Worm (Caenorhabditis elegans) whole organism, L4 larva: Measurements from ENCODE around the gene cka-2.

Source experiments
- F49E8.2 ChIP-seq: sonication (generic microtip); optimal IDR thresholded peaks from 2 replicates; lab custom pipeline; 2016; ENCODE audit warnings: missing compliant biosample characterization, mild to moderate bottlenecking, missing genetic modification characterization, borderline replicate concordance
- T20F7.1 ChIP-seq: fragments of 200-800 bp; sonication (Bioruptor generic); optimal IDR thresholded peaks from 2 replicates; lab custom pipeline; 2018; ENCODE audit warnings: mild to moderate bottlenecking, missing genetic modification characterization, missing compliant biosample characterization
- T26A8.4 ChIP-seq: fragments of 200-800 bp; sonication (Bioruptor generic); IDR thresholded peaks from 2 replicates; pipeline ENCODE4 v1.3.6; 2022; ENCODE audit warnings: missing genetic modification characterization, missing compliant biosample characterization
- Y48G9A.11 ChIP-seq: fragments of 200-800 bp; sonication (Bioruptor generic); IDR thresholded peaks from 2 replicates; pipeline ENCODE4 v1.3.6; 2022; ENCODE audit warnings: missing genetic modification reagents, missing genetic modification characterization, missing compliant biosample characterization
- ZK546.5 ChIP-seq, 2 experiments: sonication (generic microtip); optimal IDR thresholded peaks; 2 replicates each; lab custom pipeline; 2017; ENCODE audit warnings: missing biosample characterization in 2 of 2, missing genetic modification characterization in 2 of 2
- aha-1 ChIP-seq: fragments of 150-350 bp; peaks from one replicate; lab custom pipeline; 2014; ENCODE audit warnings: missing biosample characterization, missing genetic modification characterization
- aly-2 ChIP-seq: sonication (generic microtip); optimal IDR thresholded peaks from 2 replicates; lab custom pipeline; 2018; ENCODE audit warnings: missing biosample characterization, missing genetic modification characterization
- arid-1 ChIP-seq: fragments of 200-800 bp; sonication (Bioruptor generic); conservative IDR thresholded peaks from 2 replicates; pipeline ENCODE4 v1.3.6; 2022; ENCODE audit warnings: missing genetic modification reagents, missing genetic modification characterization, missing compliant biosample characterization
- ceh-20 ChIP-seq: fragments of 200-800 bp; sonication (Bioruptor generic); IDR thresholded peaks from 2 replicates; pipeline ENCODE4 v1.3.6; 2022; ENCODE audit warnings: missing genetic modification reagents, missing genetic modification characterization, missing compliant biosample characterization
- ceh-28 ChIP-seq: fragments of 150-350 bp; optimal IDR thresholded peaks from 2 replicates; lab custom pipeline; 2014; ENCODE audit warnings: missing biosample characterization, missing genetic modification reagents, missing genetic modification characterization
- ceh-32 ChIP-seq: sonication (generic microtip); optimal IDR thresholded peaks from 2 replicates; lab custom pipeline; 2016; ENCODE audit warnings: mild to moderate bottlenecking, missing genetic modification characterization, missing compliant biosample characterization; ENCODE audit not compliant: poor library complexity
- ces-1 ChIP-seq: fragments of 150-350 bp; sonication (generic microtip); optimal IDR thresholded peaks from 4 replicates; lab custom pipeline; 2014; ENCODE audit warnings: missing biosample characterization, missing genetic modification reagents, missing genetic modification characterization
- cey-2 ChIP-seq: sonication (generic microtip); optimal IDR thresholded peaks from 3 replicates; lab custom pipeline; 2017; ENCODE audit warnings: missing genetic modification characterization, mild to moderate bottlenecking, missing compliant biosample characterization, antibody characterized with exemption, borderline replicate concordance; ENCODE audit not compliant: insufficient read depth
- daf-16 ChIP-seq, 3 experiments: sonication (generic microtip); optimal IDR thresholded peaks; 2 replicates each; lab custom pipeline; 2016 to 2017; ENCODE audit warnings: missing genetic modification characterization in 3 of 3, missing genetic modification reagents in 3 of 3, mild to moderate bottlenecking in 2 of 3, missing compliant biosample characterization in 2 of 3, missing biosample characterization in 1 of 3, moderate library complexity in 1 of 3
- daf-19 ChIP-seq: fragments of 200-800 bp; sonication (Bioruptor generic); conservative IDR thresholded peaks from 2 replicates; pipeline ENCODE4 v1.3.6; 2022; ENCODE audit warnings: missing genetic modification characterization, missing compliant biosample characterization
- dmd-8 ChIP-seq: fragments of 200-800 bp; sonication (Bioruptor generic); IDR thresholded peaks from 2 replicates; pipeline ENCODE4 v1.3.6; 2022; ENCODE audit warnings: missing genetic modification characterization, missing compliant biosample characterization
- dpl-1 ChIP-seq: fragments of 150-350 bp; optimal IDR thresholded peaks from 2 replicates; lab custom pipeline; 2014; ENCODE audit warnings: missing biosample characterization, missing genetic modification reagents, missing genetic modification characterization
- duxl-1 ChIP-seq: sonication (generic microtip); optimal IDR thresholded peaks from 2 replicates; lab custom pipeline; 2016; ENCODE audit warnings: mild to moderate bottlenecking, missing genetic modification characterization, moderate library complexity, missing compliant biosample characterization; ENCODE audit not compliant: poor library complexity
- egl-43 ChIP-seq: fragments of 200-800 bp; sonication (Bioruptor generic); IDR thresholded peaks from 2 replicates; pipeline ENCODE4 v1.3.6; 2022; ENCODE audit warnings: missing genetic modification reagents, missing genetic modification characterization, missing compliant biosample characterization
- hlh-11 ChIP-seq: fragments of 200-800 bp; sonication (Bioruptor generic); optimal IDR thresholded peaks from 2 replicates; lab custom pipeline; 2018; ENCODE audit warnings: mild to moderate bottlenecking, missing genetic modification characterization, missing compliant biosample characterization
- hlh-30 ChIP-seq: sonication (generic microtip); optimal IDR thresholded peaks from 2 replicates; lab custom pipeline; 2017; ENCODE audit warnings: antibody characterized with exemption, mild to moderate bottlenecking, missing genetic modification characterization, missing compliant biosample characterization; ENCODE audit not compliant: insufficient read depth
- jun-1 ChIP-seq: fragments of 150-350 bp; optimal IDR thresholded peaks from 2 replicates; lab custom pipeline; 2014; ENCODE audit warnings: missing biosample characterization, missing genetic modification reagents, missing genetic modification characterization
- mdt-29 ChIP-seq: fragments of 200-800 bp; sonication (Bioruptor generic); IDR thresholded peaks from 2 replicates; pipeline ENCODE4 v1.3.6; 2022; ENCODE audit warnings: missing genetic modification reagents, missing genetic modification characterization, missing compliant biosample characterization
- mes-2 ChIP-seq: sonication (generic microtip); optimal IDR thresholded peaks from 2 replicates; lab custom pipeline; 2016; ENCODE audit warnings: missing genotype, mild to moderate bottlenecking, missing genetic modification characterization, missing compliant biosample characterization; ENCODE audit not compliant: poor library complexity, severe bottlenecking
- mxl-3 ChIP-seq: fragments of 200-800 bp; sonication (Bioruptor generic); optimal IDR thresholded peaks from 2 replicates; lab custom pipeline; 2018; ENCODE audit warnings: mild to moderate bottlenecking, missing genetic modification characterization, missing compliant biosample characterization
- nhr-10 ChIP-seq: fragments of 150-350 bp; optimal IDR thresholded peaks from 2 replicates; lab custom pipeline; 2014; ENCODE audit warnings: missing biosample characterization, missing genetic modification characterization
- nhr-102 ChIP-seq: sonication (generic microtip); optimal IDR thresholded peaks from 2 replicates; lab custom pipeline; 2016; ENCODE audit warnings: mild to moderate bottlenecking, missing genetic modification characterization, moderate library complexity, missing compliant biosample characterization
- nhr-11 ChIP-seq: fragments of 150-350 bp; optimal IDR thresholded peaks from 2 replicates; lab custom pipeline; 2014; ENCODE audit warnings: missing biosample characterization, missing genetic modification characterization
- nhr-237 ChIP-seq: sonication (generic microtip); optimal IDR thresholded peaks from 2 replicates; lab custom pipeline; 2017; ENCODE audit warnings: missing biosample characterization, missing genetic modification characterization
- nhr-25 ChIP-seq: sonication (generic microtip); optimal IDR thresholded peaks from 2 replicates; lab custom pipeline; 2017; ENCODE audit warnings: missing genetic modification characterization, mild to moderate bottlenecking, missing compliant biosample characterization, antibody characterized with exemption, moderate library complexity, borderline replicate concordance; ENCODE audit not compliant: insufficient read depth
- nhr-28 ChIP-seq: fragments of 150-350 bp; optimal IDR thresholded peaks from 2 replicates; lab custom pipeline; 2014; ENCODE audit warnings: missing biosample characterization, missing genetic modification characterization
- nhr-41 ChIP-seq: fragments of 200-800 bp; sonication (Bioruptor generic); IDR thresholded peaks from 2 replicates; pipeline ENCODE4 v1.3.6; 2022; ENCODE audit warnings: missing genetic modification reagents, missing genetic modification characterization, missing compliant biosample characterization
- nhr-42 ChIP-seq: fragments of 200-800 bp; sonication (Bioruptor generic); IDR thresholded peaks from 2 replicates; pipeline ENCODE4 v1.3.6; 2022; ENCODE audit warnings: missing genetic modification characterization, missing compliant biosample characterization
- nhr-6 ChIP-seq: fragments of 150-350 bp; optimal IDR thresholded peaks from 2 replicates; lab custom pipeline; 2014; ENCODE audit warnings: missing biosample characterization, missing genetic modification characterization
- pha-4 ChIP-seq, 2 experiments: fragments of 150-350 bp in 1 of 2; fragments of 200-800 bp in 1 of 2; sonication (Bioruptor generic) in 1 of 2; IDR thresholded peaks in 1 of 2; optimal IDR thresholded peaks in 1 of 2; 2 replicates each; pipeline versions ENCODE4 v1.3.6 to Lab custom; 2014 to 2022; ENCODE audit warnings: missing genetic modification characterization in 2 of 2, missing genetic modification reagents in 2 of 2, missing biosample characterization in 1 of 2, missing compliant biosample characterization in 1 of 2
- pqm-1 ChIP-seq: sonication (generic microtip); optimal IDR thresholded peaks from 2 replicates; lab custom pipeline; 2017; ENCODE audit warnings: missing biosample characterization, missing genetic modification characterization
- set-16 ChIP-seq: fragments of 200-800 bp; sonication (Bioruptor generic); IDR thresholded peaks from 2 replicates; pipeline ENCODE4 v1.3.6; 2022; ENCODE audit warnings: missing genetic modification reagents, missing genetic modification characterization, missing compliant biosample characterization
- unc-39 ChIP-seq: sonication (generic microtip); optimal IDR thresholded peaks from 2 replicates; lab custom pipeline; 2017; ENCODE audit warnings: missing biosample characterization, missing genetic modification characterization
- unc-62 ChIP-seq, 3 experiments: fragments of 150-350 bp in 1 of 3; sonication (generic microtip); optimal IDR thresholded peaks in 2 of 3; peaks in 1 of 3; 1 replicate in 1 of 3; 2 replicates in 2 of 3; lab custom pipeline; 2014 to 2017; ENCODE audit warnings: missing biosample characterization in 3 of 3, missing genetic modification characterization in 3 of 3, missing genetic modification reagents in 3 of 3, missing genotype in 1 of 3
- ztf-11 ChIP-seq: fragments of 150-350 bp; optimal IDR thresholded peaks from 2 replicates; lab custom pipeline; 2014; ENCODE audit warnings: missing biosample characterization, missing genetic modification characterization

Gene cka-2

ce11 chrX:4266178-4266931 is 19.6 kb upstream of the cka-2 start:
- TF ChIP-seq nhr-10 (tag; lab: Kevin White, UChicago) (no peak), daf-19 (GFP tag; lab: Robert Waterston, UW) (no peak), nhr-28 (tag; lab: Kevin White, UChicago) (peak; percentile 26), mdt-29 (no peak), pha-4 (GFP tag; IDR thresholded peaks at IDR 0.05; lab: Robert Waterston, UW) (no peak), pha-4 (tag; optimal IDR thresholded peaks at IDR 0.05; lab: Kevin White, UChicago) (no peak), set-16 (GFP tag; lab: Robert Waterston, UW) (no peak), nhr-6 (tag; lab: Kevin White, UChicago) (no peak), mes-2 (tag; lab: Kevin White, UChicago) (no peak), unc-62 (GFP tag; optimal IDR thresholded peaks at IDR 0.05 in 1 of 2; lab: Kevin White, UChicago) (peak in 1 of 2 experiments; percentile 59), unc-62 (tag; optimal IDR thresholded peaks at IDR 0.05; lab: Kevin White, UChicago) (no peak), ztf-11 (no peak), ceh-20 (no peak), egl-43 (GFP tag; lab: Robert Waterston, UW) (no peak), nhr-11 (tag; lab: Kevin White, UChicago) (no peak), hlh-11 (tag; lab: Kevin White, UChicago) (peak; percentile 46), mxl-3 (GFP tag; lab: Kevin White, UChicago) (no peak), cey-2 (tag; lab: Kevin White, UChicago) (no peak), hlh-30 (tag; lab: Kevin White, UChicago) (peak; percentile 84), unc-39 (tag; lab: Kevin White, UChicago) (no peak), daf-16 (GFP tag; optimal IDR thresholded peaks at IDR 0.05; lab: Kevin White, UChicago) (peak in 1 of 2 experiments; percentile 71), daf-16 (tag; optimal IDR thresholded peaks at IDR 0.05; lab: Kevin White, UChicago) (no peak), nhr-237 (no peak), ceh-32 (tag; lab: Kevin White, UChicago) (no peak), nhr-41 (GFP tag; lab: Robert Waterston, UW) (no peak), nhr-25 (no peak), arid-1 (GFP tag; lab: Robert Waterston, UW) (no peak), F49E8.2 (tag; lab: Kevin White, UChicago) (no peak), nhr-42 (no peak)

- TF ChIP-seq T20F7.1 = no peak
- TF ChIP-seq pqm-1 (tag; lab: Kevin White, UChicago) = peak; percentile 17
- no peak for TF ChIP-seq ceh-28
- TF ChIP-seq unc-62 (GFP tag; optimal IDR thresholded peaks at IDR 0.05 in 1 of 2; lab: Kevin White, UChicago) = peak in 1 of 2 experiments; percentile 82
- TF ChIP-seq unc-62 (tag; optimal IDR thresholded peaks at IDR 0.05; lab: Kevin White, UChicago) = no peak
- no peak for TF ChIP-seq ces-1 (GFP tag; lab: Kevin White, UChicago)
- TF ChIP-seq aly-2 (tag; lab: Kevin White, UChicago) = no peak
- no peak for TF ChIP-seq jun-1 (tag; lab: Kevin White, UChicago)
- TF ChIP-seq nhr-28 (tag; lab: Kevin White, UChicago) = peak; percentile 28
- peak; percentile 32 for TF ChIP-seq hlh-30 (tag; lab: Kevin White, UChicago)
- TF ChIP-seq, all 104 proteins: peak for 4
Observed at ce11 chrX:4268396-4268795, 17.5 kb upstream of the cka-2 start.

- TF ChIP-seq dpl-1 (GFP tag; lab: Kevin White, UChicago) = no peak
- TF ChIP-seq ceh-28 = no peak
- TF ChIP-seq ZK546.5 (tag; optimal IDR thresholded peaks at IDR 0.05; lab: Kevin White, UChicago) = no peak
- no peak for TF ChIP-seq aha-1 (tag; lab: Kevin White, UChicago)
- TF ChIP-seq dmd-8 = no peak
- TF ChIP-seq Y48G9A.11 (GFP tag; lab: Robert Waterston, UW) = no peak
- no peak for TF ChIP-seq duxl-1 (tag; lab: Kevin White, UChicago)
- no peak for TF ChIP-seq nhr-102 (tag; lab: Kevin White, UChicago)
- TF ChIP-seq T26A8.4 (GFP tag; lab: Robert Waterston, UW) = no peak
- no peak for TF ChIP-seq daf-19 (GFP tag; lab: Robert Waterston, UW)
- no peak for TF ChIP-seq nhr-6 (tag; lab: Kevin White, UChicago)
Observed at ce11 chrX:4273614-4274013, 12.3 kb upstream of the cka-2 start, which contains the start of gene C52B9.10. Gene C52B9.10, plus strand, starts transcription at chrX:4273914.
